In genomic region chrX:17685959-17686358, ce11 we compare ENCODE assay signal across 5 worm cellular contexts.
A peak's percentile ranks its signal among the peaks of the same experiment; 100 is the strongest.
TF ChIP-seq lines count a peak whose summit lies in the region.

No protein-coding gene starts in this region.

TF ChIP-seq in whole organism, L1 larva, 84 proteins besides CTCF, POLR2A, EP300 and RAD21:
- TF ChIP-seq pag-3 (tag; optimal IDR thresholded peaks at IDR 0.05; lab: Kevin White, UChicago; ENCODE audit: borderline replicate concordance, insufficient read depth) (no peak), blmp-1 (tag; optimal IDR thresholded peaks at IDR 0.05; lab: Kevin White, UChicago) (peak; percentile 99)

TF ChIP-seq in whole organism, L2 larva, 48 proteins besides CTCF, POLR2A, EP300 and RAD21:
- TF ChIP-seq nhr-12 (tag; optimal IDR thresholded peaks at IDR 0.05; lab: Kevin White, UChicago) (no peak), ztf-4 (tag; optimal IDR thresholded peaks at IDR 0.05; lab: Kevin White, UChicago) (no peak), lin-39 (tag; optimal IDR thresholded peaks at IDR 0.05; lab: Kevin White, UChicago) (no peak), zag-1 (tag; optimal IDR thresholded peaks at IDR 0.05; lab: Kevin White, UChicago) (no peak), elt-1 (tag; optimal IDR thresholded peaks at IDR 0.05; lab: Kevin White, UChicago) (peak; percentile 2), egl-27 (tag; optimal IDR thresholded peaks at IDR 0.05; lab: Kevin White, UChicago) (no peak), nhr-10 (tag; optimal IDR thresholded peaks at IDR 0.05; lab: Kevin White, UChicago) (no peak), nhr-23 (tag; optimal IDR thresholded peaks at IDR 0.05; lab: Kevin White, UChicago) (no peak), C34F6.9 (tag; optimal IDR thresholded peaks at IDR 0.05; lab: Kevin White, UChicago) (no peak), blmp-1 (tag; optimal IDR thresholded peaks at IDR 0.05; lab: Kevin White, UChicago; ENCODE audit: insufficient read depth) (peak; percentile 81), fos-1 (tag; optimal IDR thresholded peaks at IDR 0.05; lab: Kevin White, UChicago) (no peak), lin-13 (GFP tag; optimal IDR thresholded peaks at IDR 0.05; lab: Kevin White, UChicago) (no peak)
TF ChIP-seq in whole organism, L2 larva: peak in this region for 2.

TF ChIP-seq in whole organism, L3 larva, 47 proteins besides CTCF, POLR2A, EP300 and RAD21:
- no peak for TF ChIP-seq lin-39 (tag; optimal IDR thresholded peaks at IDR 0.05; lab: Kevin White, UChicago)
- no peak for TF ChIP-seq aly-2 (tag; optimal IDR thresholded peaks at IDR 0.05; lab: Kevin White, UChicago)
- TF ChIP-seq nhr-25 (tag; optimal IDR thresholded peaks at IDR 0.05; lab: Kevin White, UChicago) = peak; percentile 10
- TF ChIP-seq pha-4 (tag; optimal IDR thresholded peaks at IDR 0.05; lab: Kevin White, UChicago) = no peak
- TF ChIP-seq nhr-23 (tag; optimal IDR thresholded peaks at IDR 0.05; lab: Kevin White, UChicago) = peak; percentile 82
- TF ChIP-seq pqm-1 (tag; optimal IDR thresholded peaks at IDR 0.05; lab: Kevin White, UChicago) = no peak

TF ChIP-seq in whole organism, L4 larva, 104 proteins besides CTCF, POLR2A, EP300 and RAD21:
- TF ChIP-seq F44E2.7 (GFP tag; IDR thresholded peaks at IDR 0.05; lab: Robert Waterston, UW) (no peak), unc-62 (GFP tag; optimal IDR thresholded peaks at IDR 0.05 in 1 of 2; lab: Kevin White, UChicago) (peak in 1 of 2 experiments; percentile 25), unc-62 (tag; optimal IDR thresholded peaks at IDR 0.05; lab: Kevin White, UChicago) (no peak), ztf-11 (tag; optimal IDR thresholded peaks at IDR 0.05; lab: Kevin White, UChicago) (no peak), nhr-28 (tag; optimal IDR thresholded peaks at IDR 0.05; lab: Kevin White, UChicago) (peak; percentile 12), nhr-25 (tag; optimal IDR thresholded peaks at IDR 0.05; lab: Kevin White, UChicago; ENCODE audit: borderline replicate concordance, insufficient read depth) (peak; percentile 17), aha-1 (tag; lab: Kevin White, UChicago) (peak; percentile 18)
TF ChIP-seq in whole organism, L4 larva: peak in this region for 4.

TF ChIP-seq in whole organism, mixed stage, embryonic, 35 proteins besides CTCF, POLR2A, EP300 and RAD21:
- TF ChIP-seq ztf-11 (tag; optimal IDR thresholded peaks at IDR 0.05; lab: Kevin White, UChicago) (no peak), blmp-1 (tag; optimal IDR thresholded peaks at IDR 0.05; lab: Kevin White, UChicago) (peak; percentile 16)

Comparison
In these comparisons a context has a peak if more than half of its experiments do, and no peak if none do; other contexts are left out.
1. Of the 29 proteins assayed by ChIP-seq in both whole organism, L4 larva and whole organism, L1 larva: peak only in whole organism, L4 larva: aha-1 and nhr-28; only in whole organism, L1 larva: none; in both: none; in neither: 26; mixed calls (peak in some experiments, not most) for 1.